Fruit fly (Drosophila melanogaster) whole organism, embryonic: ENCODE measurements around the gene CG1233.

Experiments
- Asciz ChIP-seq: fragments of 200-800 bp; sonication (Bioruptor generic); optimal IDR thresholded peaks from 2 replicates; lab custom pipeline; 2017; ENCODE audit warnings: missing biosample characterization, mild to moderate bottlenecking, missing genetic modification characterization, missing genetic modification reagents
- Atf6 ChIP-seq: fragments of 200-800 bp; sonication (Bioruptor generic); IDR thresholded peaks from 2 replicates; pipeline ENCODE4 v1.3.6; 2022; ENCODE audit warnings: missing biosample characterization, missing genetic modification characterization
- CG11247 ChIP-seq: fragments of 200-800 bp; sonication (Bioruptor generic); IDR thresholded peaks from 2 replicates; pipeline ENCODE4 v1.3.6; 2022; ENCODE audit warnings: missing biosample characterization, missing genetic modification characterization
- CG11560 ChIP-seq: fragments of 200-800 bp; sonication (Bioruptor generic); IDR thresholded peaks from 3 replicates; pipeline ENCODE4 v1.3.6; 2022; ENCODE audit warnings: missing biosample characterization, missing genetic modification characterization
- CG12104 ChIP-seq: fragments of 200-800 bp; sonication (Bioruptor generic); optimal IDR thresholded peaks from 3 replicates; lab custom pipeline; 2016; ENCODE audit warnings: missing biosample characterization, missing genetic modification characterization
- CG13624 ChIP-seq: fragments of 200-800 bp; sonication (Bioruptor generic); optimal IDR thresholded peaks from 2 replicates; lab custom pipeline; 2016; ENCODE audit warnings: missing biosample characterization, missing genetic modification characterization
- CG13894 ChIP-seq: fragments of 200-800 bp; sonication (Bioruptor generic); optimal IDR thresholded peaks from 3 replicates; lab custom pipeline; 2018; ENCODE audit warnings: missing biosample characterization, mild to moderate bottlenecking, missing genetic modification characterization, moderate library complexity
- CG15269 ChIP-seq: fragments of 200-800 bp; sonication (Bioruptor generic); optimal IDR thresholded peaks from 2 replicates; lab custom pipeline; 2018; ENCODE audit warnings: missing biosample characterization, mild to moderate bottlenecking, missing genetic modification characterization, moderate library complexity
- CG1529 ChIP-seq: fragments of 200-800 bp; sonication (Bioruptor generic); optimal IDR thresholded peaks from 3 replicates; lab custom pipeline; 2018; ENCODE audit warnings: missing biosample characterization, missing genetic modification characterization
- CG15479 ChIP-seq: fragments of 200-800 bp; sonication (Bioruptor generic); optimal IDR thresholded peaks from 3 replicates; lab custom pipeline; 2019; ENCODE audit warnings: missing biosample characterization, mild to moderate bottlenecking, missing genetic modification characterization, moderate library complexity
- CG32767 ChIP-seq: fragments of 200-800 bp; sonication (Bioruptor generic); IDR thresholded peaks from 2 replicates; pipeline ENCODE4 v1.3.6; 2022; ENCODE audit warnings: missing biosample characterization, missing genetic modification characterization
- CG4328 ChIP-seq: fragments of 200-800 bp; sonication (Bioruptor generic); optimal IDR thresholded peaks from 3 replicates; lab custom pipeline; 2017; ENCODE audit warnings: missing biosample characterization, missing genetic modification reagents, missing genetic modification characterization
- CG5245 ChIP-seq: fragments of 200-800 bp; sonication (Bioruptor generic); optimal IDR thresholded peaks from 3 replicates; lab custom pipeline; 2016; ENCODE audit warnings: missing biosample characterization, missing genetic modification characterization
- CG6254 ChIP-seq: fragments of 200-800 bp; sonication (Bioruptor generic); optimal IDR thresholded peaks from 3 replicates; lab custom pipeline; 2017; ENCODE audit warnings: mild to moderate bottlenecking, missing biosample characterization, missing genetic modification reagents, missing genetic modification characterization
- CG6272 ChIP-seq: fragments of 200-800 bp; sonication (Bioruptor generic); IDR thresholded peaks from 2 replicates; pipeline ENCODE4 v1.3.6; 2022; ENCODE audit warnings: missing biosample characterization, missing genetic modification characterization
- CG6654 ChIP-seq: fragments of 200-800 bp; sonication (Bioruptor generic); optimal IDR thresholded peaks from 2 replicates; lab custom pipeline; 2017; ENCODE audit warnings: missing biosample characterization, mild to moderate bottlenecking, missing genetic modification characterization
- CG8290 ChIP-seq, 3 experiments: fragments of 200-800 bp; sonication (Bioruptor generic); optimal IDR thresholded peaks; 2 replicates each; lab custom pipeline; 2016 to 2019; ENCODE audit warnings: missing biosample characterization in 3 of 3, missing genetic modification characterization in 3 of 3, mild to moderate bottlenecking in 2 of 3, moderate library complexity in 1 of 3
- CG9215 ChIP-seq: fragments of 200-800 bp; sonication (Bioruptor generic); IDR thresholded peaks from 2 replicates; pipeline ENCODE4 v1.3.6; 2022; ENCODE audit warnings: missing biosample characterization, missing genetic modification characterization
- CG9437 ChIP-seq: fragments of 200-800 bp; sonication (Bioruptor generic); optimal IDR thresholded peaks from 2 replicates; lab custom pipeline; 2018; ENCODE audit warnings: missing biosample characterization, mild to moderate bottlenecking, missing genetic modification characterization
- D19A ChIP-seq: fragments of 200-800 bp; optimal IDR thresholded peaks from 3 replicates; lab custom pipeline; 2019; ENCODE audit warnings: missing biosample characterization, mild to moderate bottlenecking, missing genetic modification characterization, moderate library complexity
- E2f1 ChIP-seq: fragments of 200-800 bp; sonication (Bioruptor generic); IDR thresholded peaks from 2 replicates; pipeline ENCODE4 v1.3.6; 2022; ENCODE audit warnings: missing biosample characterization, missing genetic modification characterization
- Elba2 ChIP-seq: fragments of 200-800 bp; sonication (Bioruptor generic); optimal IDR thresholded peaks from 3 replicates; lab custom pipeline; 2016; ENCODE audit warnings: missing biosample characterization, missing genetic modification characterization
- H2.0 ChIP-seq: fragments of 200-800 bp; sonication (Bioruptor generic); IDR thresholded peaks from 2 replicates; pipeline ENCODE4 v1.3.6; 2022; ENCODE audit warnings: missing biosample characterization, missing genetic modification characterization
- HHEX ChIP-seq: fragments of 200-800 bp; sonication (Bioruptor generic); optimal IDR thresholded peaks from 3 replicates; lab custom pipeline; 2017; ENCODE audit warnings: missing biosample characterization, mild to moderate bottlenecking, missing genetic modification characterization, missing genetic modification reagents
- HmgZ ChIP-seq: fragments of 200-800 bp; sonication (Bioruptor generic); optimal IDR thresholded peaks from 2 replicates; lab custom pipeline; 2018; ENCODE audit warnings: missing biosample characterization, mild to moderate bottlenecking, missing genetic modification characterization
- NC2α ChIP-seq: fragments of 200-800 bp; sonication (Bioruptor generic); optimal IDR thresholded peaks from 2 replicates; lab custom pipeline; 2016; ENCODE audit warnings: missing biosample characterization, missing genetic modification characterization
- Ptx1 ChIP-seq: fragments of 200-800 bp; sonication (Bioruptor generic); IDR thresholded peaks from 2 replicates; pipeline ENCODE4 v1.3.6; 2022; ENCODE audit warnings: missing biosample characterization, missing genetic modification characterization
- Sin3A ChIP-seq: fragments of >200 bp; optimal IDR thresholded peaks from 2 replicates; lab custom pipeline; 2018
- Sry-δ ChIP-seq: fragments of 200-800 bp; sonication (Bioruptor generic); optimal IDR thresholded peaks from 2 replicates; lab custom pipeline; 2016; ENCODE audit warnings: missing biosample characterization, missing genetic modification characterization
- br ChIP-seq: fragments of >200 bp; optimal IDR thresholded peaks from 2 replicates; lab custom pipeline; 2017
- dati ChIP-seq: fragments of 200-800 bp; sonication (Bioruptor generic); IDR thresholded peaks from 2 replicates; pipeline ENCODE4 v1.3.6; 2022; ENCODE audit warnings: missing biosample characterization, missing genetic modification characterization
- disco-r ChIP-seq: fragments of 200-800 bp; sonication (Bioruptor generic); optimal IDR thresholded peaks from 2 replicates; lab custom pipeline; 2016; ENCODE audit warnings: missing biosample characterization, missing genetic modification characterization
- dmrt99B ChIP-seq: fragments of 200-800 bp; sonication (Bioruptor generic); optimal IDR thresholded peaks from 2 replicates; lab custom pipeline; 2018; ENCODE audit warnings: missing biosample characterization, mild to moderate bottlenecking, missing genetic modification characterization, moderate library complexity
- eve ChIP-seq, 2 experiments: fragments of >200 bp; optimal IDR thresholded peaks; 2 replicates each; lab custom pipeline; 2017; ENCODE audit warnings: missing biosample characterization in 2 of 2, missing genetic modification characterization in 2 of 2
- ewg ChIP-seq: fragments of 200-800 bp; sonication (Bioruptor generic); optimal IDR thresholded peaks from 3 replicates; lab custom pipeline; 2017; ENCODE audit warnings: mild to moderate bottlenecking, missing biosample characterization, missing genetic modification reagents, missing genetic modification characterization
- fu2 ChIP-seq: fragments of 200-800 bp; sonication (Bioruptor generic); optimal IDR thresholded peaks from 2 replicates; lab custom pipeline; 2016; ENCODE audit warnings: missing biosample characterization, missing genetic modification characterization
- gsb-n ChIP-seq: fragments of 200-800 bp; sonication (Bioruptor generic); optimal IDR thresholded peaks from 3 replicates; lab custom pipeline; 2018; ENCODE audit warnings: missing biosample characterization, mild to moderate bottlenecking, missing genetic modification characterization
- her ChIP-seq: fragments of 200-800 bp; sonication (Bioruptor generic); optimal IDR thresholded peaks from 2 replicates; lab custom pipeline; 2016; ENCODE audit warnings: missing biosample characterization, missing genetic modification characterization
- hkb ChIP-seq, 2 experiments: fragments of 200-800 bp in 1 of 2; fragments of >200 bp in 1 of 2; sonication (Bioruptor generic) in 1 of 2; IDR thresholded peaks in 1 of 2; optimal IDR thresholded peaks in 1 of 2; 2 replicates each; pipeline versions ENCODE4 v1.3.6 to Lab custom; 2017 to 2022; ENCODE audit warnings: missing biosample characterization in 1 of 2, missing genetic modification characterization in 1 of 2
- insv ChIP-seq, 2 experiments: fragments of 200-800 bp; sonication (Bioruptor generic); optimal IDR thresholded peaks; 3 replicates each; lab custom pipeline; 2016 to 2018; ENCODE audit warnings: missing biosample characterization in 2 of 2, missing genetic modification characterization in 2 of 2
- inv ChIP-seq: fragments of 200-800 bp; sonication (Bioruptor generic); IDR thresholded peaks from 2 replicates; pipeline ENCODE4 v1.3.6; 2022; ENCODE audit warnings: missing biosample characterization, missing genetic modification characterization; ENCODE audit not compliant: partially characterized antibody
- kay ChIP-seq: fragments of 200-800 bp; sonication (Bioruptor generic); optimal IDR thresholded peaks from 2 replicates; lab custom pipeline; 2016; ENCODE audit warnings: missing biosample characterization, missing genetic modification characterization
- ken ChIP-seq: fragments of 200-800 bp; sonication (Bioruptor generic); IDR thresholded peaks from 3 replicates; pipeline ENCODE4 v1.3.6; 2022; ENCODE audit warnings: missing biosample characterization, missing genetic modification characterization
- lilli ChIP-seq: fragments of 200-800 bp; sonication (Bioruptor generic); optimal IDR thresholded peaks from 3 replicates; lab custom pipeline; 2016; ENCODE audit warnings: missing biosample characterization, missing genetic modification characterization
- pnt ChIP-seq: fragments of 200-800 bp; sonication (Bioruptor generic); optimal IDR thresholded peaks from 3 replicates; lab custom pipeline; 2016; ENCODE audit warnings: missing biosample characterization, missing genetic modification characterization
- psq ChIP-seq: fragments of 200-800 bp; sonication (Bioruptor generic); optimal IDR thresholded peaks from 2 replicates; lab custom pipeline; 2017; ENCODE audit warnings: missing biosample characterization, missing genetic modification characterization
- sisA ChIP-seq: fragments of 200-800 bp; sonication (Bioruptor generic); IDR thresholded peaks from 2 replicates; pipeline ENCODE4 v1.3.6; 2022; ENCODE audit warnings: missing biosample characterization, missing genetic modification characterization
- slou ChIP-seq: fragments of 200-800 bp; sonication (Bioruptor generic); optimal IDR thresholded peaks from 3 replicates; lab custom pipeline; 2016; ENCODE audit warnings: missing biosample characterization, missing genetic modification characterization
- ssp ChIP-seq: fragments of 200-800 bp; sonication (Bioruptor generic); IDR thresholded peaks from 2 replicates; pipeline ENCODE4 v1.3.6; 2022; ENCODE audit warnings: missing biosample characterization, missing genetic modification characterization
- wor ChIP-seq: fragments of 200-800 bp; sonication (Bioruptor generic); IDR thresholded peaks from 2 replicates; pipeline ENCODE4 v1.3.6; 2022; ENCODE audit warnings: missing biosample characterization, missing genetic modification characterization
- zen ChIP-seq: fragments of 200-800 bp; sonication (Bioruptor generic); optimal IDR thresholded peaks from 3 replicates; lab custom pipeline; 2018; ENCODE audit warnings: missing biosample characterization, mild to moderate bottlenecking, missing genetic modification characterization, moderate library complexity

CG1233 gene

dm6 chr3L:350651-351228 lies 10.5 kb upstream of the CG1233 start (continued):
- peak; percentile 69 for TF ChIP-seq CG6272 (GFP tag; lab: Robert Waterston, UW)
- peak; percentile 79 for TF ChIP-seq CG15269
- TF ChIP-seq zen (tag; lab: Kevin White, UChicago): peak; percentile 52
- TF ChIP-seq dmrt99B (tag; lab: Kevin White, UChicago): peak; percentile 89
- TF ChIP-seq CG9215 (GFP tag; lab: Robert Waterston, UW): peak; percentile 61
- TF ChIP-seq ssp: peak; percentile 65
- no peak for TF ChIP-seq Sin3A (lab: Kevin White, UChicago)
- TF ChIP-seq gsb-n: no peak
- peak; percentile 76 for TF ChIP-seq H2.0 (GFP tag; lab: Robert Waterston, UW)
- TF ChIP-seq hkb (optimal IDR thresholded peaks at IDR 0.05; lab: Kevin White, UChicago): no peak
- peak; percentile 90 for TF ChIP-seq hkb (GFP tag; IDR thresholded peaks at IDR 0.05; lab: Robert Waterston, UW)
- TF ChIP-seq CG9437 (GFP tag; lab: Kevin White, UChicago): peak; percentile 51
- TF ChIP-seq CG13894 (tag; lab: Kevin White, UChicago): peak; percentile 59
- peak; percentile 17 for TF ChIP-seq pnt (GFP tag; lab: Kevin White, UChicago)
- TF ChIP-seq CG13624 (GFP tag; lab: Kevin White, UChicago): peak; percentile 83
- peak; percentile 83 for TF ChIP-seq CG11247 (GFP tag; lab: Robert Waterston, UW)
- TF ChIP-seq fu2 (GFP tag; lab: Kevin White, UChicago): no peak
- TF ChIP-seq inv: no peak
- TF ChIP-seq CG6654 (GFP tag; lab: Kevin White, UChicago): no peak
- TF ChIP-seq CG6254 (GFP tag; lab: Kevin White, UChicago): peak; percentile 50
- no peak for TF ChIP-seq eve (GFP tag; optimal IDR thresholded peaks at IDR 0.05; lab: Kevin White, UChicago)
- TF ChIP-seq CG5245 (GFP tag; lab: Kevin White, UChicago): peak; percentile 67
- no peak for TF ChIP-seq CG4328 (GFP tag; lab: Kevin White, UChicago)
- peak; percentile 79 for TF ChIP-seq HHEX
- peak; percentile 85 for TF ChIP-seq E2f1
- TF ChIP-seq ken (GFP tag; lab: Robert Waterston, UW): peak; percentile 77; the same call in 2 of the 3 replicates
- peak; percentile 76 for TF ChIP-seq kay (GFP tag; lab: Kevin White, UChicago)
- no peak for TF ChIP-seq CG1529
- TF ChIP-seq CG12104 (GFP tag; lab: Kevin White, UChicago): no peak
- no peak for TF ChIP-seq her (GFP tag; lab: Kevin White, UChicago)
- TF ChIP-seq dati (GFP tag; lab: Robert Waterston, UW): peak; percentile 62; the same call in 1 of the 2 replicates
- no peak for TF ChIP-seq CG8290 (GFP tag; optimal IDR thresholded peaks at IDR 0.05; lab: Kevin White, UChicago)
- no peak for TF ChIP-seq CG8290 (tag; optimal IDR thresholded peaks at IDR 0.05; lab: Kevin White, UChicago)
- TF ChIP-seq CG11560 (tag; lab: Robert Waterston, UW): 0 out of 3 replicates have a peak, but pooled peaks have one; percentile 49
- no peak for TF ChIP-seq slou (GFP tag; lab: Kevin White, UChicago)
- peak; percentile 60 for TF ChIP-seq wor (GFP tag; lab: Robert Waterston, UW)
- TF ChIP-seq CG32767 (GFP tag; lab: Robert Waterston, UW): peak; percentile 58; the same call in 1 of the 2 replicates
- TF ChIP-seq disco-r (GFP tag; lab: Kevin White, UChicago): no peak
- TF ChIP-seq Sry-δ (GFP tag; lab: Kevin White, UChicago): no peak
- TF ChIP-seq lilli (GFP tag; lab: Kevin White, UChicago): peak; percentile 75
- TF ChIP-seq Asciz (GFP tag; lab: Kevin White, UChicago): peak; percentile 37
- TF ChIP-seq psq (GFP tag; lab: Kevin White, UChicago): peak; percentile 29
- peak; percentile 67 for TF ChIP-seq HmgZ (tag; lab: Kevin White, UChicago)
- TF ChIP-seq ewg: peak; percentile 27
- no peak for TF ChIP-seq CG15479 (GFP tag; lab: Kevin White, UChicago)
- TF ChIP-seq Ptx1 (GFP tag; lab: Robert Waterston, UW): peak; percentile 91
- no peak for TF ChIP-seq Elba2 (GFP tag; lab: Kevin White, UChicago)
- TF ChIP-seq Atf6 (GFP tag; lab: Robert Waterston, UW): peak; percentile 82
- TF ChIP-seq sisA: peak; percentile 85
- TF ChIP-seq NC2α: no peak
- no peak for TF ChIP-seq br
- no peak for TF ChIP-seq D19A (tag; lab: Kevin White, UChicago)
- no peak for TF ChIP-seq insv (GFP tag; optimal IDR thresholded peaks at IDR 0.05; lab: Kevin White, UChicago)
